Fruit fly (Drosophila melanogaster): Measurements from ENCODE around the gene Wwox.

Gene Wwox

DNA sequence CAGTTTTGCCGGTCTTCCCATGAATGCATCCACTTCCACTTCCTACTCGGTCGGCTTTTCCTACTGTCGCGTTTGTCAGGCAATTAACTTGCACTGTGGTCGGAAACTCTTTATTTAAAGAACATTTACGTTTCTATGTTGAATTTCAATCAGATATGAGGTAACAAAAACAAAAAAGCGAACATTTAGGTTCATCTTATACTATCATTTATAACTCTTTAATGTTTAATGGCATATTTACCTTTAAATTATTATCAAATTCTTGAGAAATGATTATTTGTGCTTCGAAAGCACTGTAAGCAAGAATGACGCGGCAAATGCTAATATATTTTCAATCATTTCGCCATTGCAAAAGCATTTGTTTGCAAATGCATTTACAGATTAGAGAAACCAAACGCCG lies 29.7 kb upstream of the Wwox start:
- TF ChIP-seq Pif1A (GFP tag; optimal IDR thresholded peaks at IDR 0.05) (peak; percentile 18), CG17806 (tag; optimal IDR thresholded peaks at IDR 0.05) (peak; percentile 6), Pif1B (GFP tag; optimal IDR thresholded peaks at IDR 0.05) (no peak), CG15710 (tag; optimal IDR thresholded peaks at IDR 0.05) (no peak), CG8301 (tag; optimal IDR thresholded peaks at IDR 0.05) (peak; percentile 28), CG4496 (GFP tag; IDR thresholded peaks at IDR 0.05) (peak; percentile 55; the same call in 1 of the 3 replicates), CG32121 (GFP tag; IDR thresholded peaks at IDR 0.05) (peak; percentile 37; the same call in 1 of the 2 replicates), CG12605 (GFP tag; IDR thresholded peaks at IDR 0.05) (0 out of 2 replicates have a peak, but pooled peaks have one; percentile 16)

DNA sequence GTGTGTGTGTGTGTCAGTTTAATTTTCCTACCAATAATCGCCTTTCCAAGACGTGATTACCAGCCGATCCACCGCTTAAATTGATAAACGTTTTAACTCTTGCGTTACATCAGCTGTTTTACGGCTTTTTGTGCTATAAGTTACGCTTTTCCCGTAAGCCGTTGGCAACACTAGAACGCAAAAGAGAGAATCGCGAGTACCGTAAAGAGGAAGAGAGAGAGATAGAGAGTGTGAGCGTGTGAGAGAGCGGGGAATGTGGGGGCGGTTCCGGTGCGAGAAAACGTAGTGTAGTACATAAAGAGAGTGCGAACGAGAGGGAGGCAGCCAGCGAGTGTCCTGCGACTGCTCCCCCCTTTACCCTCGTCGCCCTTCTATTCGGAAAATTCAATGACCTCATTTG lies 27.5 kb upstream of the Wwox start:
- TF ChIP-seq CG12605 (GFP tag; IDR thresholded peaks at IDR 0.05), result peak; percentile 29; the same call in 1 of the 2 replicates
- peak; percentile 38; the same call in 1 of the 3 replicates for TF ChIP-seq CG4496 (GFP tag; IDR thresholded peaks at IDR 0.05)
- TF ChIP-seq CG14655 (GFP tag; optimal IDR thresholded peaks at IDR 0.05), result no peak
- no peak for TF ChIP-seq Pif1B (GFP tag; optimal IDR thresholded peaks at IDR 0.05)
- TF ChIP-seq CG13204 (GFP tag; optimal IDR thresholded peaks at IDR 0.05), result peak; percentile 25
- TF ChIP-seq EcR (GFP tag; optimal IDR thresholded peaks at IDR 0.05), result peak; percentile 54

DNA sequence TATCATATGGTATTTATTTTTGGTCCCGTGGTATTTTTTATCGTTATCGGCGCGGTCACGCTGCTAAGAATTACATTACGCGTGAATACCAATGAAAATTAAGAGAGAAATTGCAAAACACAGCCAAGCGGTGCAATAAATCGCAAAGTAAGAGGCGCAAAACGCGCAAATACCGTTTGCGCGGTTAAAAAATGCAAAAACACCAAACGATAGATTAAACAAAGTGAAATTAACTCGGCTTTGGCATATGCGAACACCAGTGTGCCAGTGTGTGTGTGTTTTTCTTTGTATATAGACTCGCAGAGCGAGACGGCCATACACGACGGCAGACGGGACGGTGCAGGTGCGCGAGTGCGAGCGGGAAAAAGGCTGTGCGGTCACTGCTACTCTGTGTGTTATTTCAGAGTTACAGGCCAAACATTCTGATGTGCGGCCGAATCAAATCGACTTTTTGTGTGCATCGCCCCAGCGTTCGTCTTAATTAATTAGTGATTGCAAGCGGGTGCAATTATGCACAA lies 26.7 kb upstream of the Wwox start, which contains the start of gene Cka:
Cka (plus strand) TSS at position 29 of the 518 bp plus-strand sequence.
- TF ChIP-seq CG15710 (tag; optimal IDR thresholded peaks at IDR 0.05) (no peak), EcR (GFP tag; optimal IDR thresholded peaks at IDR 0.05) (no peak), CG12605 (GFP tag; IDR thresholded peaks at IDR 0.05) (no peak), CG8159 (tag; optimal IDR thresholded peaks at IDR 0.05) (peak; percentile 34), fd96Ca (GFP tag; IDR thresholded peaks at IDR 0.05) (peak; percentile 44; the same call in 1 of the 3 replicates), CG10348 (GFP tag; IDR thresholded peaks at IDR 0.05) (no peak), CG4496 (GFP tag; IDR thresholded peaks at IDR 0.05) (peak; percentile 69; the same call in 1 of the 3 replicates), CG32121 (GFP tag; IDR thresholded peaks at IDR 0.05) (no peak), Ets98B (GFP tag; IDR thresholded peaks at IDR 0.05) (no peak), CG14655 (GFP tag; optimal IDR thresholded peaks at IDR 0.05) (no peak), CG9948 (tag; optimal IDR thresholded peaks at IDR 0.05) (no peak), gl (tag; optimal IDR thresholded peaks at IDR 0.05) (no peak), Pif1B (GFP tag; optimal IDR thresholded peaks at IDR 0.05) (no peak), CG13204 (GFP tag; optimal IDR thresholded peaks at IDR 0.05) (peak; percentile 57), CG34367 (tag; optimal IDR thresholded peaks at IDR 0.05) (no peak), rn (GFP tag; IDR thresholded peaks at IDR 0.05) (no peak), Snoo (tag; optimal IDR thresholded peaks at IDR 0.05) (peak; percentile 5), D1 (tag; optimal IDR thresholded peaks at IDR 0.05) (no peak), CG17806 (tag; optimal IDR thresholded peaks at IDR 0.05) (no peak), CG8301 (tag; optimal IDR thresholded peaks at IDR 0.05) (no peak), Pif1A (GFP tag; optimal IDR thresholded peaks at IDR 0.05) (no peak)

DNA sequence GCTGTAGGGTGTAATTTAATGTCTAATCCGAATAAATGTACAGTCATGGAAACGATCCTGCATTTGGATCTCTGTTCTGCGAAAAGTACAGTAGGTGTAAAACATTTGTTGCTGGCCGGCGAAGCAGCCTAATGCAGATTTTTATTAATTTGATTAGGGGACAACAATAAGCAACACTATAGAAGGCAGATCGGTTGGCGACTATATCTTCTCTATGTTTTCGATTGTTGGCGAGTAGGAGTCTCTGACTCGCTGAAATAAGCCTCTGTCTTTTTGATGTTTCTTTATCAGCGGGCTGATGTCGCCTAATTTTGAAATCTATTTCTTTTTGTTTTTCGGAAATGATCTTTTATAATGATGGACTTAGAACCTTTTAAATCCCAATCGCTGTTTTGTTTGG lies 26.0 kb upstream of the Wwox start:
- TF ChIP-seq Ets98B (GFP tag; IDR thresholded peaks at IDR 0.05), result no peak
- TF ChIP-seq fd96Ca (GFP tag; IDR thresholded peaks at IDR 0.05), result no peak
- no peak for TF ChIP-seq Snoo (tag; optimal IDR thresholded peaks at IDR 0.05)
- no peak for TF ChIP-seq Pif1B (GFP tag; optimal IDR thresholded peaks at IDR 0.05)
- no peak for TF ChIP-seq CG17806 (tag; optimal IDR thresholded peaks at IDR 0.05)
- no peak for TF ChIP-seq CG9948 (tag; optimal IDR thresholded peaks at IDR 0.05)
- no peak for TF ChIP-seq CG10348 (GFP tag; IDR thresholded peaks at IDR 0.05)
- no peak for TF ChIP-seq gl (tag; optimal IDR thresholded peaks at IDR 0.05)
- TF ChIP-seq D1 (tag; optimal IDR thresholded peaks at IDR 0.05), result no peak
- TF ChIP-seq CG4496 (GFP tag; IDR thresholded peaks at IDR 0.05), result no peak
- no peak for TF ChIP-seq CG34367 (tag; optimal IDR thresholded peaks at IDR 0.05)
- TF ChIP-seq CG13204 (GFP tag; optimal IDR thresholded peaks at IDR 0.05), result no peak
- no peak for TF ChIP-seq CG15710 (tag; optimal IDR thresholded peaks at IDR 0.05)

DNA sequence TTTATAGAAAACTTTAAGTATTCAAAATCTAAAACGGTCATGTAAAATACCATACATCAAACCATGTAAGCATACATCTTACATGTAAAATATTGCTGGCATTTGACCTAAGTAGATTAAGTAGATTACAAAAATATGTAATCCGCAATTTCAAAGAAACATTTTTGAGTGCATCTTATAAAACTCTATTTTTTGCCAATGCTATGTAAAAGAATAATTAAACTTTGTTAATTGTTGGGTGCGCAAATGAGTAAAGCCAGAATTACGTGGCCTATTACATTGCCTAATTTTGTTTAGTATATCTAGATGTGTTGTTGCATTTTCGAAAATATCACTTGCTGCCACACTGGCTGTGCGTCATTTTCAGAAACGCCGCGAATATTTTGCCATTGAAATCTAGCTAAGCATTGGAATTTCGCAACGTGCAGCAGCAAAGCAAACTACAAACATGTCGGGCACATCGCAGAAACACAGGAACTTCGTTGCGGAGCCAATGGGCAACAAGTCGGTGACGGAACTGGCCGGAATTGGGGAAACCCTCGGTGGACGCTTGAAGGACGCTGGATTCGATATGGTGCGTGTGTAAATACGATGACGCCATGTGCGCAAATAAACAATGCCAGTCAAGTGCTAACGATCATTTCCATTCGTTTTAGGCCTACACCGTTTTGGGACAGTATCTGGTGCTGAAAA lies 25.2 kb upstream of the Wwox start, which contains the start of gene baf:
baf (plus strand) TSS at position 303 of the 693 bp plus-strand sequence.
- TF ChIP-seq CG4496 (GFP tag; IDR thresholded peaks at IDR 0.05) (no peak), Pif1A (GFP tag; optimal IDR thresholded peaks at IDR 0.05) (no peak), CG14655 (GFP tag; optimal IDR thresholded peaks at IDR 0.05) (no peak), gl (tag; optimal IDR thresholded peaks at IDR 0.05) (no peak), CG32121 (GFP tag; IDR thresholded peaks at IDR 0.05) (no peak), CG15710 (tag; optimal IDR thresholded peaks at IDR 0.05) (no peak), EcR (GFP tag; optimal IDR thresholded peaks at IDR 0.05) (no peak), Snoo (tag; optimal IDR thresholded peaks at IDR 0.05) (no peak)

DNA sequence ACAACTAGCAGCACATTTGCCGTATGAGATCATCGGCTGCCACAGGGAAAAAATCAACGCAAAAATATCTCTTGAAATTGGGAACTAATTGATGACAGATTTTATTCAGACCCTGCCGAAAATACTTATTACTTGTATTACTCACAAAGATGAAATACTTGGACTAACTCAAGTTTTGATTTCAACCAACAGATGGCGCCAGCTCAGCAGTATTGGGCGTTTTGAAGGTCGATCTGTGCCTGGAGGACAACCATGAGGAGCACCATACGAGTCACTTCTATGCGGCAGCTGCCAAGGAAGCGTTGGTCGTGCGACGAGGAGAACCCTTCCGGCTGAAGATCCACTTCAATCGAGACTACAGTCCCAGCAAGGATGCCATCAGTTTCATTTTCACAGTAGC lies 20.2 kb upstream of the Wwox start:
- TF ChIP-seq CG10348 (GFP tag; IDR thresholded peaks at IDR 0.05), result no peak
- TF ChIP-seq Pif1B (GFP tag; optimal IDR thresholded peaks at IDR 0.05), result no peak
- no peak for TF ChIP-seq rn (GFP tag; IDR thresholded peaks at IDR 0.05)
- no peak for TF ChIP-seq CG4496 (GFP tag; IDR thresholded peaks at IDR 0.05)
- TF ChIP-seq CG34367 (tag; optimal IDR thresholded peaks at IDR 0.05), result no peak
- no peak for TF ChIP-seq CG32121 (GFP tag; IDR thresholded peaks at IDR 0.05)
- TF ChIP-seq CG8301 (tag; optimal IDR thresholded peaks at IDR 0.05), result no peak
- no peak for TF ChIP-seq CG8159 (tag; optimal IDR thresholded peaks at IDR 0.05)
- TF ChIP-seq Ets98B (GFP tag; IDR thresholded peaks at IDR 0.05), result no peak
- TF ChIP-seq Pif1A (GFP tag; optimal IDR thresholded peaks at IDR 0.05), result no peak
- TF ChIP-seq CG17806 (tag; optimal IDR thresholded peaks at IDR 0.05), result no peak
- no peak for TF ChIP-seq fd96Ca (GFP tag; IDR thresholded peaks at IDR 0.05)
- no peak for TF ChIP-seq CG9948 (tag; optimal IDR thresholded peaks at IDR 0.05)
- no peak for TF ChIP-seq D1 (tag; optimal IDR thresholded peaks at IDR 0.05)
- no peak for TF ChIP-seq CG13204 (GFP tag; optimal IDR thresholded peaks at IDR 0.05)
- TF ChIP-seq gl (tag; optimal IDR thresholded peaks at IDR 0.05), result no peak
- TF ChIP-seq CG14655 (GFP tag; optimal IDR thresholded peaks at IDR 0.05), result no peak
- no peak for TF ChIP-seq CG15710 (tag; optimal IDR thresholded peaks at IDR 0.05)
- no peak for TF ChIP-seq EcR (GFP tag; optimal IDR thresholded peaks at IDR 0.05)
- TF ChIP-seq Snoo (tag; optimal IDR thresholded peaks at IDR 0.05), result no peak
